Fruit fly (Drosophila melanogaster) whole organism, embryonic: Measurements from ENCODE around the gene Tace.

Experiments
- Atf3 ChIP-seq: fragments of 200-800 bp; sonication (Bioruptor generic); optimal IDR thresholded peaks from 3 replicates; lab custom pipeline; 2016; ENCODE audit warnings: missing biosample characterization, missing genetic modification characterization
- B-H2 ChIP-seq: fragments of 200-800 bp; sonication (Bioruptor generic); optimal IDR thresholded peaks from 2 replicates; lab custom pipeline; 2018; ENCODE audit warnings: missing biosample characterization, mild to moderate bottlenecking, missing genetic modification characterization
- Bdp1 ChIP-seq: fragments of 200-800 bp; sonication (Bioruptor generic); optimal IDR thresholded peaks from 3 replicates; lab custom pipeline; 2016; ENCODE audit warnings: missing biosample characterization, missing genetic modification characterization
- CG10147 ChIP-seq: fragments of 200-800 bp; sonication (Bioruptor generic); optimal IDR thresholded peaks from 2 replicates; lab custom pipeline; 2019; ENCODE audit warnings: missing biosample characterization, mild to moderate bottlenecking, missing genetic modification characterization, moderate library complexity
- CG10431 ChIP-seq: fragments of 200-800 bp; sonication (Bioruptor generic); optimal IDR thresholded peaks from 3 replicates; lab custom pipeline; 2018; ENCODE audit warnings: missing biosample characterization, mild to moderate bottlenecking, missing genetic modification characterization
- CG10543 ChIP-seq: fragments of 200-800 bp; sonication (Bioruptor generic); optimal IDR thresholded peaks from 3 replicates; lab custom pipeline; 2017; ENCODE audit warnings: missing biosample characterization, mild to moderate bottlenecking, missing genetic modification characterization, moderate library complexity
- CG12769 ChIP-seq: fragments of 200-800 bp; sonication (Bioruptor generic); optimal IDR thresholded peaks from 2 replicates; lab custom pipeline; 2019; ENCODE audit warnings: missing biosample characterization, mild to moderate bottlenecking, missing genetic modification characterization, moderate library complexity
- CG13775 ChIP-seq: fragments of 200-800 bp; sonication (Bioruptor generic); optimal IDR thresholded peaks from 3 replicates; lab custom pipeline; 2017; ENCODE audit warnings: missing biosample characterization, mild to moderate bottlenecking, missing genetic modification characterization
- CG17912 ChIP-seq: fragments of 200-800 bp; sonication (Bioruptor generic); optimal IDR thresholded peaks from 2 replicates; lab custom pipeline; 2018; ENCODE audit warnings: missing biosample characterization, mild to moderate bottlenecking, missing genetic modification characterization
- CG18476 ChIP-seq: fragments of 200-800 bp; sonication (Bioruptor generic); optimal IDR thresholded peaks from 2 replicates; lab custom pipeline; 2016; ENCODE audit warnings: missing biosample characterization, mild to moderate bottlenecking, missing genetic modification characterization
- CG18599 ChIP-seq: fragments of 200-800 bp; sonication (Bioruptor generic); optimal IDR thresholded peaks from 3 replicates; lab custom pipeline; 2017; ENCODE audit warnings: missing biosample characterization, missing genetic modification characterization, mild to moderate bottlenecking, moderate library complexity, missing genetic modification reagents
- CG2120 ChIP-seq: fragments of 200-800 bp; sonication (Bioruptor generic); optimal IDR thresholded peaks from 3 replicates; lab custom pipeline; 2016; ENCODE audit warnings: missing biosample characterization, missing genetic modification characterization
- CG2712 ChIP-seq: fragments of 200-800 bp; optimal IDR thresholded peaks from 3 replicates; lab custom pipeline; 2019; ENCODE audit warnings: missing biosample characterization, mild to moderate bottlenecking, missing genetic modification characterization, moderate library complexity
- CG32767 ChIP-seq: fragments of 200-800 bp; sonication (Bioruptor generic); IDR thresholded peaks from 2 replicates; pipeline ENCODE4 v1.3.6; 2022; ENCODE audit warnings: missing biosample characterization, missing genetic modification characterization
- CG4328 ChIP-seq: fragments of 200-800 bp; sonication (Bioruptor generic); optimal IDR thresholded peaks from 3 replicates; lab custom pipeline; 2017; ENCODE audit warnings: missing biosample characterization, missing genetic modification reagents, missing genetic modification characterization
- CG5245 ChIP-seq: fragments of 200-800 bp; sonication (Bioruptor generic); optimal IDR thresholded peaks from 3 replicates; lab custom pipeline; 2016; ENCODE audit warnings: missing biosample characterization, missing genetic modification characterization
- CG6813 ChIP-seq: fragments of 200-800 bp; sonication (Bioruptor generic); optimal IDR thresholded peaks from 2 replicates; lab custom pipeline; 2017; ENCODE audit warnings: missing biosample characterization, missing genetic modification characterization, mild to moderate bottlenecking, moderate library complexity, missing genetic modification reagents
- CG7271 ChIP-seq: fragments of 200-800 bp; sonication (Bioruptor generic); optimal IDR thresholded peaks from 2 replicates; lab custom pipeline; 2018; ENCODE audit warnings: missing biosample characterization, mild to moderate bottlenecking, missing genetic modification characterization, moderate library complexity
- CG8765 ChIP-seq: fragments of 200-800 bp; sonication (Bioruptor generic); IDR thresholded peaks from 2 replicates; pipeline ENCODE4 v1.3.6; 2022; ENCODE audit warnings: missing biosample characterization, missing genetic modification characterization
- Dek ChIP-seq: fragments of 200-800 bp; sonication (Bioruptor generic); optimal IDR thresholded peaks from 3 replicates; lab custom pipeline; 2019; ENCODE audit warnings: missing biosample characterization, mild to moderate bottlenecking, missing genetic modification characterization, moderate library complexity
- Dll ChIP-seq: fragments of 200-800 bp; sonication (Bioruptor generic); IDR thresholded peaks from 4 replicates; pipeline ENCODE4 v1.3.6; 2022; ENCODE audit warnings: missing biosample characterization, missing genetic modification characterization; ENCODE audit not compliant: partially characterized antibody
- H2.0 ChIP-seq: fragments of 200-800 bp; sonication (Bioruptor generic); IDR thresholded peaks from 2 replicates; pipeline ENCODE4 v1.3.6; 2022; ENCODE audit warnings: missing biosample characterization, missing genetic modification characterization
- HHEX ChIP-seq: fragments of 200-800 bp; sonication (Bioruptor generic); optimal IDR thresholded peaks from 3 replicates; lab custom pipeline; 2017; ENCODE audit warnings: missing biosample characterization, mild to moderate bottlenecking, missing genetic modification characterization, missing genetic modification reagents
- MTF-1 ChIP-seq: fragments of 200-800 bp; sonication (Bioruptor generic); optimal IDR thresholded peaks from 2 replicates; lab custom pipeline; 2018; ENCODE audit warnings: missing biosample characterization, mild to moderate bottlenecking, missing genetic modification characterization, borderline replicate concordance
- Poxn ChIP-seq: fragments of 200-800 bp; sonication (Bioruptor generic); IDR thresholded peaks from 2 replicates; pipeline ENCODE4 v1.3.6; 2022; ENCODE audit warnings: missing biosample characterization, missing genetic modification characterization
- Ravus ChIP-seq: fragments of 200-800 bp; sonication (Bioruptor generic); IDR thresholded peaks from 2 replicates; pipeline ENCODE4 v1.3.6; 2022; ENCODE audit warnings: missing biosample characterization, missing genetic modification characterization
- Rfx ChIP-seq: fragments of 200-800 bp; sonication (Bioruptor generic); IDR thresholded peaks from 2 replicates; pipeline ENCODE4 v1.3.6; 2022; ENCODE audit warnings: missing biosample characterization, missing genetic modification characterization
- Sox102F ChIP-seq: fragments of 200-800 bp; sonication (Bioruptor generic); optimal IDR thresholded peaks from 2 replicates; lab custom pipeline; 2018; ENCODE audit warnings: missing biosample characterization, mild to moderate bottlenecking, missing genetic modification characterization, moderate library complexity
- abd-A ChIP-seq: fragments of 200-800 bp; sonication (Bioruptor generic); optimal IDR thresholded peaks from 3 replicates; lab custom pipeline; 2019; ENCODE audit warnings: missing biosample characterization, mild to moderate bottlenecking, missing genetic modification characterization, moderate library complexity
- amos ChIP-seq: fragments of 200-800 bp; sonication (Bioruptor generic); IDR thresholded peaks from 2 replicates; pipeline ENCODE4 v1.3.6; 2022; ENCODE audit warnings: missing biosample characterization, missing genetic modification characterization; ENCODE audit not compliant: partially characterized antibody
- aop ChIP-seq: fragments of 200-800 bp; sonication (Bioruptor generic); IDR thresholded peaks from 2 replicates; pipeline ENCODE4 v1.3.6; 2022; ENCODE audit warnings: missing biosample characterization, missing genetic modification characterization
- ase ChIP-seq: fragments of 200-800 bp; sonication (Bioruptor generic); IDR thresholded peaks from 3 replicates; pipeline ENCODE4 v1.3.6; 2022; ENCODE audit warnings: missing biosample characterization, missing genetic modification characterization
- da ChIP-seq: fragments of 200-800 bp; sonication (Bioruptor generic); optimal IDR thresholded peaks from 2 replicates; lab custom pipeline; 2016; ENCODE audit warnings: missing biosample characterization, missing genetic modification characterization
- dati ChIP-seq: fragments of 200-800 bp; sonication (Bioruptor generic); IDR thresholded peaks from 2 replicates; pipeline ENCODE4 v1.3.6; 2022; ENCODE audit warnings: missing biosample characterization, missing genetic modification characterization
- disco-r ChIP-seq: fragments of 200-800 bp; sonication (Bioruptor generic); optimal IDR thresholded peaks from 2 replicates; lab custom pipeline; 2016; ENCODE audit warnings: missing biosample characterization, missing genetic modification characterization
- esg ChIP-seq: fragments of 200-800 bp; sonication (Bioruptor generic); conservative IDR thresholded peaks from 2 replicates; pipeline ENCODE4 v1.3.6; 2022; ENCODE audit warnings: missing biosample characterization, missing genetic modification characterization
- jigr1 ChIP-seq: fragments of 200-800 bp; sonication (Bioruptor generic); IDR thresholded peaks from 3 replicates; pipeline ENCODE4 v1.3.6; 2022; ENCODE audit warnings: missing biosample characterization, missing genetic modification characterization
- jing ChIP-seq: fragments of 200-800 bp; sonication (Bioruptor generic); optimal IDR thresholded peaks from 2 replicates; lab custom pipeline; 2018; ENCODE audit warnings: missing biosample characterization, mild to moderate bottlenecking, missing genetic modification characterization
- lola ChIP-seq, 3 experiments: fragments of >200 bp in 2 of 3; fragments of 200-800 bp in 1 of 3; sonication (Bioruptor generic) in 1 of 3; optimal IDR thresholded peaks; 2 replicates each; lab custom pipeline; 2017 to 2019; ENCODE audit warnings: missing biosample characterization in 3 of 3, missing genetic modification characterization in 3 of 3, mild to moderate bottlenecking in 1 of 3, moderate library complexity in 1 of 3
- phol ChIP-seq: fragments of 200-800 bp; sonication (Bioruptor generic); optimal IDR thresholded peaks from 3 replicates; lab custom pipeline; 2018; ENCODE audit warnings: missing biosample characterization, mild to moderate bottlenecking, missing genetic modification characterization, moderate library complexity
- pnt ChIP-seq: fragments of 200-800 bp; sonication (Bioruptor generic); optimal IDR thresholded peaks from 3 replicates; lab custom pipeline; 2016; ENCODE audit warnings: missing biosample characterization, missing genetic modification characterization
- repo ChIP-seq: fragments of 200-800 bp; sonication (Bioruptor generic); optimal IDR thresholded peaks from 2 replicates; lab custom pipeline; 2016; ENCODE audit warnings: missing biosample characterization, missing genetic modification characterization
- seq ChIP-seq: fragments of 200-800 bp; sonication (Bioruptor generic); IDR thresholded peaks from 2 replicates; pipeline ENCODE4 v1.3.6; 2022; ENCODE audit warnings: missing biosample characterization, missing genetic modification characterization
- sima ChIP-seq: fragments of 200-800 bp; sonication (Bioruptor generic); optimal IDR thresholded peaks from 2 replicates; lab custom pipeline; 2016; ENCODE audit warnings: missing biosample characterization, missing genetic modification characterization
- slou ChIP-seq: fragments of 200-800 bp; sonication (Bioruptor generic); optimal IDR thresholded peaks from 3 replicates; lab custom pipeline; 2016; ENCODE audit warnings: missing biosample characterization, missing genetic modification characterization
- sna ChIP-seq: fragments of 200-800 bp; sonication (Bioruptor generic); IDR thresholded peaks from 2 replicates; pipeline ENCODE4 v1.3.6; 2022; ENCODE audit warnings: missing biosample characterization, missing genetic modification characterization; ENCODE audit not compliant: partially characterized antibody
- sr ChIP-seq: fragments of 200-800 bp; sonication (Bioruptor generic); IDR thresholded peaks from 3 replicates; pipeline ENCODE4 v1.3.6; 2022; ENCODE audit warnings: missing biosample characterization, missing genetic modification characterization
- wdn ChIP-seq: fragments of 200-800 bp; sonication (Bioruptor generic); IDR thresholded peaks from 2 replicates; pipeline ENCODE4 v1.3.6; 2022; ENCODE audit warnings: missing biosample characterization, missing genetic modification characterization
- zfh2 ChIP-seq: fragments of 200-800 bp; sonication (Bioruptor generic); optimal IDR thresholded peaks from 2 replicates; lab custom pipeline; 2016; ENCODE audit warnings: missing biosample characterization, missing genetic modification characterization

Gene Tace

dm6 chr3R:30043139-30043744 is 42.9 kb downstream of the Tace start, which contains the start of gene Sry-delta (continued):
- peak; percentile 73 for TF ChIP-seq Bdp1
- TF ChIP-seq esg (GFP tag; lab: Robert Waterston, UW) = peak; percentile 64
- peak; percentile 73 for TF ChIP-seq HHEX (GFP tag; lab: Kevin White, UChicago)
- peak; percentile 93 for TF ChIP-seq CG2120 (GFP tag; lab: Kevin White, UChicago)
- peak; percentile 79 for TF ChIP-seq Dll
- TF ChIP-seq disco-r = peak; percentile 57
- TF ChIP-seq CG10147 (GFP tag; lab: Kevin White, UChicago) = peak; percentile 67
- TF ChIP-seq B-H2 = peak; percentile 90
- TF ChIP-seq CG12769 (tag; lab: Kevin White, UChicago) = no peak
- TF ChIP-seq CG7271 = peak; percentile 3
- peak; percentile 42; the same call in 1 of the 2 replicates for TF ChIP-seq Poxn (GFP tag; lab: Robert Waterston, UW)
- peak; percentile 83 for TF ChIP-seq aop
- TF ChIP-seq jigr1 (GFP tag; lab: Robert Waterston, UW) = no peak; the same call in 2 of the 3 replicates
- TF ChIP-seq MTF-1 (GFP tag; lab: Kevin White, UChicago) = peak; percentile 51
- peak; percentile 26 for TF ChIP-seq CG6813 (GFP tag; lab: Kevin White, UChicago)
- TF ChIP-seq Rfx (GFP tag; lab: Robert Waterston, UW) = peak; percentile 92
- TF ChIP-seq sr = peak; percentile 59; the same call in 2 of the 3 replicates
- TF ChIP-seq pnt (GFP tag; lab: Kevin White, UChicago) = peak; percentile 86
- TF ChIP-seq CG13775 (GFP tag; lab: Kevin White, UChicago) = peak; percentile 74
- peak; percentile 81 for TF ChIP-seq amos
- peak; percentile 31 for TF ChIP-seq da (GFP tag; lab: Kevin White, UChicago)
- peak in 1 of 3 experiments; percentile 34 for TF ChIP-seq lola (GFP tag; optimal IDR thresholded peaks at IDR 0.05; lab: Kevin White, UChicago)
- TF ChIP-seq CG10543 (GFP tag; lab: Kevin White, UChicago) = peak; percentile 62
- TF ChIP-seq CG4328 (GFP tag; lab: Kevin White, UChicago) = peak; percentile 57
- peak; percentile 81 for TF ChIP-seq sna (GFP tag; lab: Robert Waterston, UW)
- peak; percentile 83 for TF ChIP-seq CG2712 (tag; lab: Kevin White, UChicago)
- TF ChIP-seq phol (tag; lab: Kevin White, UChicago) = peak; percentile 85
- peak; percentile 68 for TF ChIP-seq slou (GFP tag; lab: Kevin White, UChicago)
- peak; percentile 57; the same call in 1 of the 2 replicates for TF ChIP-seq CG8765 (GFP tag; lab: Robert Waterston, UW)
- peak; percentile 53 for TF ChIP-seq CG18476 (GFP tag; lab: Kevin White, UChicago)
- TF ChIP-seq CG18599 = no peak
- TF ChIP-seq wdn = peak; percentile 56; the same call in 1 of the 2 replicates
- TF ChIP-seq seq (GFP tag; lab: Robert Waterston, UW) = no peak; the same call in 1 of the 2 replicates
- TF ChIP-seq jing (GFP tag; lab: Kevin White, UChicago) = no peak
- TF ChIP-seq dati = no peak
- TF ChIP-seq CG10431 (GFP tag; lab: Kevin White, UChicago) = peak; percentile 11
- TF ChIP-seq CG5245 = peak; percentile 75
- peak; percentile 71 for TF ChIP-seq CG32767 (GFP tag; lab: Robert Waterston, UW)
- no peak for TF ChIP-seq Sox102F (GFP tag; lab: Kevin White, UChicago)
- TF ChIP-seq zfh2 (GFP tag; lab: Kevin White, UChicago) = peak; percentile 95
- peak; percentile 85 for TF ChIP-seq CG17912 (GFP tag; lab: Kevin White, UChicago)
- TF ChIP-seq ase = peak; percentile 69; the same call in 2 of the 3 replicates
- peak; percentile 85 for TF ChIP-seq sima (GFP tag; lab: Kevin White, UChicago)
- no peak for TF ChIP-seq abd-A (tag; lab: Kevin White, UChicago)
- peak; percentile 83 for TF ChIP-seq Dek (tag; lab: Kevin White, UChicago)
- TF ChIP-seq repo (GFP tag; lab: Kevin White, UChicago) = peak; percentile 79
- peak; percentile 67 for TF ChIP-seq Atf3 (GFP tag; lab: Kevin White, UChicago)
- TF ChIP-seq H2.0 = peak; percentile 60
- 0 out of 2 replicates have a peak, but pooled peaks have one; percentile 2 for TF ChIP-seq Ravus (GFP tag; lab: Robert Waterston, UW)
